Worm (Caenorhabditis elegans): ENCODE results near the gene CD4.1.

DNA sequence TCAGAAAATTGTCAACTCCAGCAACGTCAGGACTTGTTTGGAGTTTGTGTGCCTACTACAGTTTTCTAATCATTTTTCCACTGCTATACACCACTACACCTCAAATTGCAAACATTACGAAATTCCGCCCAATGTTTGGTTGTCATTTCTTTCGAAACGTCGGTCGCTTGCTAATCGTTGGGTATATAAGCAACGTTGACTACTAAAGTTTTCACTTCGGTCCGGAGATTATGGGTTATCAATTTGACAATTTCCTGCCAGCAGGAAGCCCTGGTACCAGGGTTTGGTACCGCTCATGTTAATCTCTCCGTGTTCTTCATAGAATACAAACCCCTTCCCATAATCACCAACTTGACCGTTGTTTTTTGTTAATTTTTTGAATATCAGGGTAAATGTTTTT lies 30.3 kb upstream of the CD4.1 start:
- no peak for TF ChIP-seq blmp-1 (tag; optimal IDR thresholded peaks at IDR 0.05; ENCODE audit: insufficient read depth)
- TF ChIP-seq ama-1 (optimal IDR thresholded peaks at IDR 0.05), result no peak
- TF ChIP-seq nhr-237 (tag; optimal IDR thresholded peaks at IDR 0.05), result no peak
- no peak for TF ChIP-seq nhr-10 (tag; optimal IDR thresholded peaks at IDR 0.05)
- no peak for TF ChIP-seq nhr-12 (tag; optimal IDR thresholded peaks at IDR 0.05)
- TF ChIP-seq crh-2 (tag; optimal IDR thresholded peaks at IDR 0.05), result peak; percentile 79
